Fruit fly (Drosophila melanogaster) whole organism, embryonic: ENCODE data around the gene CG34267.

ENCODE experiments used
- Abd-B ChIP-seq: fragments of 200-800 bp; sonication (Bioruptor generic); optimal IDR thresholded peaks from 2 replicates; lab custom pipeline; 2018; ENCODE audit warnings: missing biosample characterization, mild to moderate bottlenecking, missing genetic modification characterization, moderate library complexity
- Asciz ChIP-seq: fragments of 200-800 bp; sonication (Bioruptor generic); optimal IDR thresholded peaks from 2 replicates; lab custom pipeline; 2017; ENCODE audit warnings: missing biosample characterization, mild to moderate bottlenecking, missing genetic modification characterization, missing genetic modification reagents
- Atf3 ChIP-seq: fragments of 200-800 bp; sonication (Bioruptor generic); optimal IDR thresholded peaks from 3 replicates; lab custom pipeline; 2016; ENCODE audit warnings: missing biosample characterization, missing genetic modification characterization
- CG10543 ChIP-seq: fragments of 200-800 bp; sonication (Bioruptor generic); optimal IDR thresholded peaks from 3 replicates; lab custom pipeline; 2017; ENCODE audit warnings: missing biosample characterization, mild to moderate bottlenecking, missing genetic modification characterization, moderate library complexity
- CG1233 ChIP-seq: fragments of 200-800 bp; sonication (Bioruptor generic); optimal IDR thresholded peaks from 4 replicates; lab custom pipeline; 2018; ENCODE audit warnings: missing biosample characterization, mild to moderate bottlenecking, missing genetic modification characterization
- CG13287 ChIP-seq: fragments of 200-800 bp; sonication (Bioruptor generic); IDR thresholded peaks from 2 replicates; pipeline ENCODE4 v1.3.6; 2022; ENCODE audit warnings: missing biosample characterization, missing genetic modification characterization; ENCODE audit not compliant: partially characterized antibody
- CG14050 ChIP-seq: fragments of 200-800 bp; sonication (Bioruptor generic); IDR thresholded peaks from 3 replicates; pipeline ENCODE4 v1.3.6; 2022; ENCODE audit warnings: missing biosample characterization, missing genetic modification characterization
- CG17186 ChIP-seq: fragments of 200-800 bp; sonication (Bioruptor generic); optimal IDR thresholded peaks from 3 replicates; lab custom pipeline; 2017; ENCODE audit warnings: missing biosample characterization, missing genetic modification reagents, missing genetic modification characterization
- CG17829 ChIP-seq: fragments of 200-800 bp; optimal IDR thresholded peaks from 2 replicates; lab custom pipeline; 2019; ENCODE audit warnings: missing biosample characterization, mild to moderate bottlenecking, missing genetic modification characterization, moderate library complexity
- CG18599 ChIP-seq: fragments of 200-800 bp; sonication (Bioruptor generic); optimal IDR thresholded peaks from 3 replicates; lab custom pipeline; 2017; ENCODE audit warnings: missing biosample characterization, missing genetic modification characterization, mild to moderate bottlenecking, moderate library complexity, missing genetic modification reagents
- CG2202 ChIP-seq: fragments of 200-800 bp; sonication (Bioruptor generic); optimal IDR thresholded peaks from 2 replicates; lab custom pipeline; 2018; ENCODE audit warnings: missing biosample characterization, mild to moderate bottlenecking, missing genetic modification characterization
- CG2678 ChIP-seq: fragments of 200-800 bp; sonication (Bioruptor generic); optimal IDR thresholded peaks from 3 replicates; lab custom pipeline; 2019; ENCODE audit warnings: missing biosample characterization, mild to moderate bottlenecking, missing genetic modification characterization, moderate library complexity
- CG32772 ChIP-seq: fragments of 200-800 bp; sonication (Bioruptor generic); IDR thresholded peaks from 2 replicates; pipeline ENCODE4 v1.3.6; 2022; ENCODE audit warnings: missing biosample characterization, missing genetic modification characterization
- CG4424 ChIP-seq: fragments of 200-800 bp; sonication (Bioruptor generic); optimal IDR thresholded peaks from 3 replicates; lab custom pipeline; 2016; ENCODE audit warnings: missing biosample characterization, missing genetic modification characterization
- Dad ChIP-seq: fragments of 200-800 bp; sonication (Bioruptor generic); optimal IDR thresholded peaks from 3 replicates; lab custom pipeline; 2016; ENCODE audit warnings: missing biosample characterization, missing genetic modification characterization
- Dek ChIP-seq: fragments of 200-800 bp; sonication (Bioruptor generic); optimal IDR thresholded peaks from 3 replicates; lab custom pipeline; 2019; ENCODE audit warnings: missing biosample characterization, mild to moderate bottlenecking, missing genetic modification characterization, moderate library complexity
- Dip2 ChIP-seq: fragments of 200-800 bp; sonication (Bioruptor generic); IDR thresholded peaks from 2 replicates; pipeline ENCODE4 v1.3.6; 2022; ENCODE audit warnings: missing biosample characterization, missing genetic modification characterization
- ERR ChIP-seq: fragments of 200-800 bp; sonication (Bioruptor generic); optimal IDR thresholded peaks from 2 replicates; lab custom pipeline; 2016; ENCODE audit warnings: missing biosample characterization, missing genetic modification characterization
- Ets65A ChIP-seq: fragments of 200-800 bp; sonication (Bioruptor generic); peaks from one replicate; lab custom pipeline; 2016; ENCODE audit warnings: missing biosample characterization, missing genetic modification characterization
- Hmr ChIP-seq: fragments of 200-800 bp; sonication (Bioruptor generic); optimal IDR thresholded peaks from 3 replicates; lab custom pipeline; 2017; ENCODE audit warnings: mild to moderate bottlenecking, missing biosample characterization, missing genetic modification reagents, missing genetic modification characterization
- Lhr ChIP-seq: fragments of 200-800 bp; sonication (Bioruptor generic); optimal IDR thresholded peaks from 3 replicates; lab custom pipeline; 2017; ENCODE audit warnings: mild to moderate bottlenecking, missing biosample characterization, missing genetic modification reagents, missing genetic modification characterization
- Mrtf ChIP-seq: fragments of 200-800 bp; sonication (Bioruptor generic); IDR thresholded peaks from 3 replicates; pipeline ENCODE4 v1.3.6; 2022; ENCODE audit warnings: missing biosample characterization, missing genetic modification characterization
- Ravus ChIP-seq: fragments of 200-800 bp; sonication (Bioruptor generic); IDR thresholded peaks from 2 replicates; pipeline ENCODE4 v1.3.6; 2022; ENCODE audit warnings: missing biosample characterization, missing genetic modification characterization
- Usf ChIP-seq: fragments of 200-800 bp; sonication (Bioruptor generic); optimal IDR thresholded peaks from 2 replicates; lab custom pipeline; 2017; ENCODE audit warnings: missing genotype, missing biosample characterization, missing genetic modification characterization
- Vsx1 ChIP-seq: fragments of 200-800 bp; sonication (Bioruptor generic); optimal IDR thresholded peaks from 2 replicates; lab custom pipeline; 2017; ENCODE audit warnings: missing biosample characterization, mild to moderate bottlenecking, missing genetic modification characterization, missing genetic modification reagents
- bigmax ChIP-seq: fragments of 200-800 bp; sonication (Bioruptor generic); optimal IDR thresholded peaks from 2 replicates; lab custom pipeline; 2018; ENCODE audit warnings: missing biosample characterization, mild to moderate bottlenecking, missing genetic modification characterization
- btn ChIP-seq: fragments of 200-800 bp; sonication (Bioruptor generic); optimal IDR thresholded peaks from 2 replicates; lab custom pipeline; 2016; ENCODE audit warnings: missing biosample characterization, missing genetic modification characterization
- cas ChIP-seq: fragments of 200-800 bp; sonication (Bioruptor generic); IDR thresholded peaks from 2 replicates; pipeline ENCODE4 v1.3.6; 2022; ENCODE audit warnings: missing biosample characterization, missing genetic modification characterization
- ci ChIP-seq: fragments of 200-800 bp; sonication (Bioruptor generic); IDR thresholded peaks from 3 replicates; pipeline ENCODE4 v1.3.6; 2022; ENCODE audit warnings: missing biosample characterization, missing genetic modification characterization
- cwo ChIP-seq: fragments of 200-800 bp; sonication (Bioruptor generic); optimal IDR thresholded peaks from 3 replicates; lab custom pipeline; 2017; ENCODE audit warnings: missing biosample characterization, missing genetic modification characterization, mild to moderate bottlenecking, moderate library complexity, missing genetic modification reagents
- emc ChIP-seq: fragments of 200-800 bp; sonication (Bioruptor generic); optimal IDR thresholded peaks from 2 replicates; lab custom pipeline; 2016; ENCODE audit warnings: missing biosample characterization, missing genetic modification characterization
- esg ChIP-seq: fragments of 200-800 bp; sonication (Bioruptor generic); conservative IDR thresholded peaks from 2 replicates; pipeline ENCODE4 v1.3.6; 2022; ENCODE audit warnings: missing biosample characterization, missing genetic modification characterization
- grau ChIP-seq: fragments of 200-800 bp; optimal IDR thresholded peaks from 3 replicates; lab custom pipeline; 2019; ENCODE audit warnings: missing biosample characterization, mild to moderate bottlenecking, missing genetic modification characterization, moderate library complexity
- grn ChIP-seq: fragments of 200-800 bp; sonication (Bioruptor generic); optimal IDR thresholded peaks from 3 replicates; lab custom pipeline; 2017; ENCODE audit warnings: missing biosample characterization, missing genetic modification characterization
- mam ChIP-seq: fragments of 200-800 bp; sonication (Bioruptor generic); optimal IDR thresholded peaks from 3 replicates; lab custom pipeline; 2016; ENCODE audit warnings: missing biosample characterization, missing genetic modification characterization
- odd ChIP-seq: fragments of 200-800 bp; sonication (Bioruptor generic); optimal IDR thresholded peaks from 2 replicates; lab custom pipeline; 2017; ENCODE audit warnings: missing biosample characterization, mild to moderate bottlenecking, missing genetic modification characterization
- sd ChIP-seq: fragments of 200-800 bp; sonication (Bioruptor generic); optimal IDR thresholded peaks from 3 replicates; lab custom pipeline; 2018; ENCODE audit warnings: missing biosample characterization, mild to moderate bottlenecking, missing genetic modification characterization, moderate library complexity
- sna ChIP-seq: fragments of 200-800 bp; sonication (Bioruptor generic); IDR thresholded peaks from 2 replicates; pipeline ENCODE4 v1.3.6; 2022; ENCODE audit warnings: missing biosample characterization, missing genetic modification characterization; ENCODE audit not compliant: partially characterized antibody
- stwl ChIP-seq: fragments of 200-800 bp; sonication (Bioruptor generic); optimal IDR thresholded peaks from 3 replicates; lab custom pipeline; 2018; ENCODE audit warnings: missing biosample characterization, mild to moderate bottlenecking, missing genetic modification characterization, moderate library complexity
- unpg ChIP-seq: fragments of 200-800 bp; sonication (Bioruptor generic); optimal IDR thresholded peaks from 3 replicates; lab custom pipeline; 2018; ENCODE audit warnings: missing biosample characterization, mild to moderate bottlenecking, missing genetic modification characterization, moderate library complexity
- zen ChIP-seq: fragments of 200-800 bp; sonication (Bioruptor generic); optimal IDR thresholded peaks from 3 replicates; lab custom pipeline; 2018; ENCODE audit warnings: missing biosample characterization, mild to moderate bottlenecking, missing genetic modification characterization, moderate library complexity

CG34267 gene

DNA sequence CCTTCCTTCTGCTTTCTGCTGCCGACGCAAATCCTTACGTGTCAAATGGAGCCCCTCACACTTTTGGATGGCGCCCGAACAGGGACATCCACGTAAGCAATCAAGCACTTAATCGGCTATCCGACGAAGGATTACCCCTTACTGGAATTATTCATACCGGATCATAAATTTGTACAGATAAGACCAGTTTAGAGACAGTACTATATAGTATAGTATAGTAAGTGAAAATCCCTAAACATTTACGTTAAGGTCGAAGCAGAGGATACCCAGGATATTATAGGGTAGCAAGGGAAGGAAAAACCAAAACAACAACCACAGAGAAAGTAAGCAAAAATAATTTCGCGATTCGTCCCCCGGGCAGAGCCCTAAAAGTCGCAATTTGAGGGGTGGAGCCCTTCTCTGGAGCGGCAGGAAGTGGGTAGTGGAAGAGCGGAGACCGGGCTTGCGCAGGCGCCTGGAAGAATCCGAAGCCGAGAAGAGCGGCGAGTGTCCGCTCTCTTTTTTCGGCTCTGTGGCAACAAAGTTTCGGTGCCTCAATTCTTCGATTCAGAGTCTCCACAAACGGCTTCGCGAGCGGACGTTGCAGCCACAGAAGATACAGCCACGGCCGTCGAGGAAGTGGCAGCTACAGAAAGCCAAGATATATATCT is 45.4 kb upstream of the CG34267 start (continued):
- TF ChIP-seq stwl (tag; lab: Kevin White, UChicago) = no peak
- TF ChIP-seq ERR (GFP tag; lab: Kevin White, UChicago) = peak; percentile 57
- TF ChIP-seq Mrtf (GFP tag; lab: Robert Waterston, UW) = 0 out of 3 replicates have a peak, but pooled peaks have one; percentile 4
- peak; percentile 25 for TF ChIP-seq Abd-B
- no peak for TF ChIP-seq Lhr (GFP tag; lab: Kevin White, UChicago)
- no peak for TF ChIP-seq Usf
- peak; percentile 58 for TF ChIP-seq unpg (GFP tag; lab: Kevin White, UChicago)
- no peak for TF ChIP-seq btn (GFP tag; lab: Kevin White, UChicago)
- peak; percentile 62 for TF ChIP-seq esg (GFP tag; lab: Robert Waterston, UW)
- peak; percentile 63; the same call in 1 of the 2 replicates for TF ChIP-seq CG32772 (GFP tag; lab: Robert Waterston, UW)
- no peak for TF ChIP-seq CG10543
- TF ChIP-seq Atf3 (GFP tag; lab: Kevin White, UChicago) = peak; percentile 13
- no peak for TF ChIP-seq Dip2 (GFP tag; lab: Robert Waterston, UW)
- peak; percentile 56 for TF ChIP-seq Dad (GFP tag; lab: Kevin White, UChicago)
- peak; percentile 21 for TF ChIP-seq CG4424 (GFP tag; lab: Kevin White, UChicago)
- TF ChIP-seq ci = 0 out of 3 replicates have a peak, but pooled peaks have one; percentile 23
- no peak for TF ChIP-seq Vsx1 (GFP tag; lab: Kevin White, UChicago)
- TF ChIP-seq grn = no peak
- TF ChIP-seq cas (GFP tag; lab: Robert Waterston, UW) = peak; percentile 59; the same call in 1 of the 2 replicates
- peak; percentile 37 for TF ChIP-seq odd (GFP tag; lab: Kevin White, UChicago)
- TF ChIP-seq CG13287 = no peak
- TF ChIP-seq Asciz (GFP tag; lab: Kevin White, UChicago) = peak; percentile 10
- TF ChIP-seq cwo (GFP tag; lab: Kevin White, UChicago) = peak; percentile 76
- peak; percentile 24 for TF ChIP-seq sd (tag; lab: Kevin White, UChicago)
- peak; percentile 2 for TF ChIP-seq zen (tag; lab: Kevin White, UChicago)
- peak; percentile 76 for TF ChIP-seq mam (GFP tag; lab: Kevin White, UChicago)
- TF ChIP-seq CG2202 (tag; lab: Kevin White, UChicago) = no peak
- TF ChIP-seq Dek (tag; lab: Kevin White, UChicago) = peak; percentile 74
- TF ChIP-seq sna = no peak
- peak; percentile 93 for TF ChIP-seq CG18599
- peak; percentile 10 for TF ChIP-seq emc (GFP tag; lab: Kevin White, UChicago)
- no peak for TF ChIP-seq CG17829 (tag; lab: Kevin White, UChicago)
- peak; percentile 95 for TF ChIP-seq Ets65A (GFP tag; lab: Kevin White, UChicago)
- no peak for TF ChIP-seq bigmax (GFP tag; lab: Kevin White, UChicago)
- peak; percentile 83 for TF ChIP-seq CG2678 (tag; lab: Kevin White, UChicago)
- TF ChIP-seq grau (tag; lab: Kevin White, UChicago) = peak; percentile 74
- TF ChIP-seq Hmr (GFP tag; lab: Kevin White, UChicago) = peak; percentile 87
- TF ChIP-seq Ravus (GFP tag; lab: Robert Waterston, UW) = no peak
- peak; percentile 59 for TF ChIP-seq CG14050 (GFP tag; lab: Robert Waterston, UW)
- TF ChIP-seq CG17186 (GFP tag; lab: Kevin White, UChicago) = no peak
- TF ChIP-seq CG1233 = peak; percentile 6
